Worm (Caenorhabditis elegans): ENCODE data around the gene C30A5.10.

DNA sequence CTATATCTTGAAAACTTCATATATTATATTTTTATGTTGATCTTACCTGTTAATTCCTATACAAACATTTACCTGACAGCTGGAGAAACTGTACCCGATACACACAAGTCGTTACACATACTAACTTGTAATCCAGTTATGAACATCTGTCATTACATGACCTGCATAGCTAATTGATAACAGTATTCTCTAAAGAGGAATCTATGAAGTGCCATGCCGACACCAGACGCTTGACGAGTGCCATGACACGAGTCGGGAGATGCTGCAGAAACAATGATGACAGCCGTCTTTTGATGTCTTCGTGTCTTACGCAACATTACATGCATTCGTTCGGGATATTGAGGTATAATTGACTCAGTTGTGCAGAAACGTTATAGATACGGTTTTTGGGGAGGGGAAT is 10.4 kb upstream of the C30A5.10 start:
- TF ChIP-seq hlh-15 (tag; optimal IDR thresholded peaks at IDR 0.05), result no peak
- no peak for TF ChIP-seq dve-1 (tag; optimal IDR thresholded peaks at IDR 0.05)
- TF ChIP-seq nhr-11 (tag; optimal IDR thresholded peaks at IDR 0.05), result no peak
- no peak for TF ChIP-seq ceh-45 (GFP tag; IDR thresholded peaks at IDR 0.05)
- TF ChIP-seq lin-11 (tag; optimal IDR thresholded peaks at IDR 0.05), result no peak
- no peak for TF ChIP-seq pha-4 (tag; optimal IDR thresholded peaks at IDR 0.05)
